Worm (Caenorhabditis elegans) whole organism, L3 larva: ENCODE measurements around the gene srx-117.

ENCODE experiments used
- R02D3.7 ChIP-seq: fragments of 150-350 bp; optimal IDR thresholded peaks from 2 replicates; lab custom pipeline; 2014; ENCODE audit warnings: missing biosample characterization, missing genetic modification characterization
- ZK546.5 ChIP-seq: sonication (generic microtip); optimal IDR thresholded peaks from 2 replicates; lab custom pipeline; 2017; ENCODE audit warnings: missing biosample characterization, missing genetic modification characterization
- aly-2 ChIP-seq: fragments of 150-350 bp; optimal IDR thresholded peaks from 2 replicates; lab custom pipeline; 2014; ENCODE audit warnings: missing biosample characterization, missing genetic modification characterization
- ama-1 ChIP-seq: fragments of 150-350 bp; optimal IDR thresholded peaks from 2 replicates; lab custom pipeline; 2018
- ceh-28 ChIP-seq: fragments of 150-350 bp; optimal IDR thresholded peaks from 2 replicates; lab custom pipeline; 2014; ENCODE audit warnings: missing biosample characterization, missing genetic modification reagents, missing genetic modification characterization
- ceh-9 ChIP-seq: sonication (generic microtip); optimal IDR thresholded peaks from 2 replicates; lab custom pipeline; 2018; ENCODE audit warnings: missing biosample characterization, missing genetic modification characterization
- daf-12 ChIP-seq: fragments of 150-350 bp; optimal IDR thresholded peaks from 2 replicates; lab custom pipeline; 2014; ENCODE audit warnings: missing biosample characterization, missing genetic modification reagents, missing genetic modification characterization
- egl-27 ChIP-seq: sonication (generic microtip); optimal IDR thresholded peaks from 4 replicates; lab custom pipeline; 2017; ENCODE audit warnings: missing biosample characterization, missing genetic modification reagents, missing genetic modification characterization
- egl-5 ChIP-seq: fragments of 150-350 bp; optimal IDR thresholded peaks from 2 replicates; lab custom pipeline; 2017; ENCODE audit warnings: missing biosample characterization, missing genetic modification reagents, missing genetic modification characterization, inconsistent platforms
- elt-1 ChIP-seq: fragments of 150-350 bp; optimal IDR thresholded peaks from 2 replicates; lab custom pipeline; 2014; ENCODE audit warnings: missing biosample characterization, missing genetic modification characterization
- elt-2 ChIP-seq: sonication (generic microtip); optimal IDR thresholded peaks from 2 replicates; lab custom pipeline; 2016; ENCODE audit warnings: missing genetic modification reagents, mild to moderate bottlenecking, missing genetic modification characterization, missing compliant biosample characterization
- elt-3 ChIP-seq, 3 experiments: fragments of 150-350 bp in 1 of 3; sonication (generic microtip) in 2 of 3; optimal IDR thresholded peaks; 2 replicates in 2 of 3; 4 replicates in 1 of 3; lab custom pipeline; 2014 to 2017; ENCODE audit warnings: missing biosample characterization in 3 of 3, missing genetic modification characterization in 3 of 3
- eor-1 ChIP-seq, 2 experiments: fragments of 150-350 bp; optimal IDR thresholded peaks; 2 replicates each; lab custom pipeline; 2014 to 2018; ENCODE audit warnings: missing biosample characterization in 2 of 2, missing genetic modification characterization in 2 of 2
- fkh-10 ChIP-seq: sonication (generic microtip); optimal IDR thresholded peaks from 2 replicates; lab custom pipeline; 2017; ENCODE audit warnings: missing biosample characterization, missing genetic modification reagents, missing genetic modification characterization
- fkh-2 ChIP-seq: fragments of 150-350 bp; optimal IDR thresholded peaks from 2 replicates; lab custom pipeline; 2014; ENCODE audit warnings: missing biosample characterization, missing genetic modification reagents, missing genetic modification characterization
- hmg-11 ChIP-seq: sonication (generic microtip); optimal IDR thresholded peaks from 2 replicates; lab custom pipeline; 2016; ENCODE audit warnings: missing genetic modification characterization, missing compliant biosample characterization
- jun-1 ChIP-seq: fragments of 150-350 bp; optimal IDR thresholded peaks from 2 replicates; lab custom pipeline; 2014; ENCODE audit warnings: missing biosample characterization, missing genetic modification reagents, missing genetic modification characterization
- lin-15B ChIP-seq: fragments of 150-350 bp; optimal IDR thresholded peaks from 2 replicates; lab custom pipeline; 2014; ENCODE audit warnings: missing biosample characterization, missing genetic modification characterization
- lsy-12 ChIP-seq: sonication (generic microtip); optimal IDR thresholded peaks from 2 replicates; lab custom pipeline; 2016; ENCODE audit warnings: mild to moderate bottlenecking, missing genetic modification characterization, missing compliant biosample characterization
- mdl-1 ChIP-seq: fragments of 150-350 bp; optimal IDR thresholded peaks from 2 replicates; lab custom pipeline; 2014; ENCODE audit warnings: missing biosample characterization, missing genetic modification characterization
- nfya-1 ChIP-seq: sonication (generic microtip); optimal IDR thresholded peaks from 2 replicates; lab custom pipeline; 2017; ENCODE audit warnings: missing genetic modification characterization, mild to moderate bottlenecking, missing compliant biosample characterization, antibody characterized with exemption, moderate library complexity; ENCODE audit not compliant: insufficient read depth
- nhr-11 ChIP-seq: fragments of 150-350 bp; optimal IDR thresholded peaks from 2 replicates; lab custom pipeline; 2014; ENCODE audit warnings: missing biosample characterization, missing genetic modification characterization
- nhr-23 ChIP-seq: fragments of 150-350 bp; optimal IDR thresholded peaks from 2 replicates; lab custom pipeline; 2014; ENCODE audit warnings: missing biosample characterization, missing genetic modification reagents, missing genetic modification characterization
- nhr-25 ChIP-seq: sonication (generic microtip); optimal IDR thresholded peaks from 2 replicates; lab custom pipeline; 2017; ENCODE audit warnings: missing biosample characterization, missing genetic modification characterization
- nhr-67 ChIP-seq: fragments of 150-350 bp; optimal IDR thresholded peaks from 2 replicates; lab custom pipeline; 2014; ENCODE audit warnings: missing biosample characterization, missing genetic modification characterization
- nhr-76 ChIP-seq: fragments of 150-350 bp; sonication (generic microtip); optimal IDR thresholded peaks from 5 replicates; lab custom pipeline; 2014; ENCODE audit warnings: missing biosample characterization, missing genetic modification characterization
- nhr-77 ChIP-seq: fragments of 150-350 bp; optimal IDR thresholded peaks from 2 replicates; lab custom pipeline; 2014; ENCODE audit warnings: missing biosample characterization, missing genetic modification characterization
- pha-4 ChIP-seq: fragments of 150-350 bp; optimal IDR thresholded peaks from 2 replicates; lab custom pipeline; 2014; ENCODE audit warnings: missing biosample characterization, missing genetic modification reagents, missing genetic modification characterization
- pqm-1 ChIP-seq: fragments of 150-350 bp; optimal IDR thresholded peaks from 2 replicates; lab custom pipeline; 2017; ENCODE audit warnings: missing biosample characterization, missing genetic modification characterization, inconsistent platforms
- sea-2 ChIP-seq: fragments of 150-350 bp; sonication (generic microtip); optimal IDR thresholded peaks from 4 replicates; lab custom pipeline; 2014; ENCODE audit warnings: missing biosample characterization, missing genetic modification reagents, missing genetic modification characterization
- snpc-4 ChIP-seq: fragments of 150-350 bp; optimal IDR thresholded peaks from 2 replicates; lab custom pipeline; 2014; ENCODE audit warnings: missing biosample characterization, missing genetic modification characterization
- tbx-2 ChIP-seq: sonication (generic microtip); optimal IDR thresholded peaks from 2 replicates; lab custom pipeline; 2016; ENCODE audit warnings: mild to moderate bottlenecking, missing genetic modification characterization, missing compliant biosample characterization
- unc-39 ChIP-seq: sonication (generic microtip); optimal IDR thresholded peaks from 4 replicates; lab custom pipeline; 2017; ENCODE audit warnings: missing biosample characterization, missing genetic modification characterization
- unc-62 ChIP-seq: fragments of 150-350 bp; sonication (generic microtip); optimal IDR thresholded peaks from 4 replicates; lab custom pipeline; 2014; ENCODE audit warnings: missing biosample characterization, missing genetic modification reagents, missing genetic modification characterization
- zag-1 ChIP-seq: fragments of 150-350 bp; optimal IDR thresholded peaks from 2 replicates; lab custom pipeline; 2014; ENCODE audit warnings: missing biosample characterization, missing genetic modification characterization
- ztf-11 ChIP-seq: fragments of 150-350 bp; optimal IDR thresholded peaks from 2 replicates; lab custom pipeline; 2014; ENCODE audit warnings: missing biosample characterization, missing genetic modification characterization
- ztf-4 ChIP-seq: fragments of 150-350 bp; optimal IDR thresholded peaks from 2 replicates; lab custom pipeline; 2014; ENCODE audit warnings: missing biosample characterization, missing genetic modification characterization

The srx-117 gene

ce11 chrV:5644171-5644570 is at the start of gene srx-117:
srx-117 (plus strand) TSS chrV:5644471.
- TF ChIP-seq nhr-76 (tag; lab: Kevin White, UChicago) (no peak), elt-3 (tag; optimal IDR thresholded peaks at IDR 0.05; lab: Kevin White, UChicago) (no peak), unc-39 (tag; lab: Kevin White, UChicago) (no peak), sea-2 (GFP tag; lab: Kevin White, UChicago) (no peak), ceh-9 (no peak), hmg-11 (tag; lab: Kevin White, UChicago) (no peak), zag-1 (tag; lab: Kevin White, UChicago) (no peak), ama-1 (lab: Kevin White, UChicago) (no peak), ZK546.5 (tag; lab: Kevin White, UChicago) (no peak), pha-4 (tag; lab: Kevin White, UChicago) (no peak), nhr-67 (tag; lab: Kevin White, UChicago) (no peak), nhr-25 (tag; lab: Kevin White, UChicago) (no peak), nfya-1 (tag; lab: Kevin White, UChicago) (no peak), ceh-28 (tag; lab: Kevin White, UChicago) (no peak), lsy-12 (tag; lab: Kevin White, UChicago) (no peak), elt-2 (tag; lab: Kevin White, UChicago) (no peak), egl-27 (no peak), snpc-4 (tag; lab: Kevin White, UChicago) (no peak), mdl-1 (no peak), fkh-2 (tag; lab: Kevin White, UChicago) (no peak)

- no peak for TF ChIP-seq ztf-4 (tag; lab: Kevin White, UChicago)
- TF ChIP-seq unc-62: no peak
- TF ChIP-seq lin-15B (tag; lab: Kevin White, UChicago): peak; percentile 58
- TF ChIP-seq aly-2 (tag; lab: Kevin White, UChicago): no peak
- TF ChIP-seq ztf-11 (tag; lab: Kevin White, UChicago): no peak
- TF ChIP-seq zag-1 (tag; lab: Kevin White, UChicago): no peak
- TF ChIP-seq nhr-23 (tag; lab: Kevin White, UChicago): peak; percentile 21
- TF ChIP-seq elt-2 (tag; lab: Kevin White, UChicago): no peak
- peak; percentile 42 for TF ChIP-seq nfya-1 (tag; lab: Kevin White, UChicago)
- TF ChIP-seq ceh-9: no peak
- no peak for TF ChIP-seq elt-1 (tag; lab: Kevin White, UChicago)
- peak; percentile 51 for TF ChIP-seq egl-5 (tag; lab: Kevin White, UChicago)
- TF ChIP-seq pqm-1 (tag; lab: Kevin White, UChicago): no peak
- TF ChIP-seq R02D3.7: no peak
- no peak for TF ChIP-seq jun-1 (tag; lab: Kevin White, UChicago)
- TF ChIP-seq pha-4 (tag; lab: Kevin White, UChicago): peak; percentile 45
- TF ChIP-seq snpc-4 (tag; lab: Kevin White, UChicago): peak; percentile 58
- TF ChIP-seq sea-2 (GFP tag; lab: Kevin White, UChicago): no peak
These were observed 47.8 kb upstream of the srx-117 start, which contains the start of gene zhit-1 for ce11 chrV:5596391-5597030. zhit-1 (minus strand) TSS chrV:5596551.

- TF ChIP-seq pha-4 (tag; lab: Kevin White, UChicago) (no peak), daf-12 (tag; lab: Kevin White, UChicago) (no peak), mdl-1 (no peak), unc-62 (no peak), eor-1 (tag; optimal IDR thresholded peaks at IDR 0.05; lab: Kevin White, UChicago) (no peak), unc-39 (tag; lab: Kevin White, UChicago) (no peak), nhr-77 (tag; lab: Kevin White, UChicago) (no peak), ceh-28 (tag; lab: Kevin White, UChicago) (no peak)
These were observed 43.0 kb upstream of the srx-117 start, which contains the start of gene CD4.8 for ce11 chrV:5601263-5601662. CD4.8 (minus strand) TSS chrV:5601363.

- TF ChIP-seq hmg-11 (tag; lab: Kevin White, UChicago) (no peak), nhr-23 (tag; lab: Kevin White, UChicago) (no peak), jun-1 (tag; lab: Kevin White, UChicago) (no peak), ama-1 (lab: Kevin White, UChicago) (no peak), nhr-11 (tag; lab: Kevin White, UChicago) (no peak), ZK546.5 (tag; lab: Kevin White, UChicago) (no peak), lin-15B (tag; lab: Kevin White, UChicago) (no peak), tbx-2 (no peak), elt-2 (tag; lab: Kevin White, UChicago) (no peak), daf-12 (tag; lab: Kevin White, UChicago) (no peak), fkh-10 (GFP tag; lab: Kevin White, UChicago) (no peak)
These were observed 38.0 kb upstream of the srx-117 start, which contains the start of gene CD4.1 for ce11 chrV:5606255-5606654. CD4.1 (plus strand) TSS chrV:5606555.
